Worm (Caenorhabditis elegans) whole organism, late embryonic: ENCODE results near the gene W04B5.8.

Experiments
- ama-1 ChIP-seq: fragments of 150-350 bp; optimal IDR thresholded peaks from 2 replicates; lab custom pipeline; 2014
- ceh-18 ChIP-seq: sonication (generic microtip); optimal IDR thresholded peaks from 2 replicates; lab custom pipeline; 2016; ENCODE audit warnings: missing genetic modification characterization, missing compliant biosample characterization
- ceh-48 ChIP-seq: sonication (generic microtip); optimal IDR thresholded peaks from 2 replicates; lab custom pipeline; 2016; ENCODE audit warnings: missing genetic modification characterization, inconsistent platforms, missing compliant biosample characterization
- dmd-4 ChIP-seq: sonication (generic microtip); optimal IDR thresholded peaks from 2 replicates; lab custom pipeline; 2016; ENCODE audit warnings: borderline replicate concordance, missing genetic modification characterization, missing compliant biosample characterization
- elt-2 ChIP-seq: sonication (generic microtip); optimal IDR thresholded peaks from 2 replicates; lab custom pipeline; 2016; ENCODE audit warnings: missing genetic modification reagents, missing genetic modification characterization, missing compliant biosample characterization
- elt-4 ChIP-seq: sonication (generic microtip); optimal IDR thresholded peaks from 2 replicates; lab custom pipeline; 2016; ENCODE audit warnings: missing genetic modification characterization, missing compliant biosample characterization
- fkh-10 ChIP-seq: fragments of 150-350 bp; optimal IDR thresholded peaks from 2 replicates; lab custom pipeline; 2014; ENCODE audit warnings: missing biosample characterization, missing genetic modification reagents, missing genetic modification characterization
- lin-11 ChIP-seq: fragments of 200-800 bp; sonication (Bioruptor generic); optimal IDR thresholded peaks from 2 replicates; lab custom pipeline; 2018; ENCODE audit warnings: mild to moderate bottlenecking, missing genetic modification characterization, missing compliant biosample characterization
- madf-2 ChIP-seq: sonication (generic microtip); optimal IDR thresholded peaks from 2 replicates; lab custom pipeline; 2017; ENCODE audit warnings: missing genetic modification characterization, missing compliant biosample characterization
- pha-4 ChIP-seq: fragments of 150-350 bp; optimal IDR thresholded peaks from 2 replicates; lab custom pipeline; 2018; ENCODE audit warnings: missing biosample characterization, missing genetic modification reagents, missing genetic modification characterization
- pros-1 ChIP-seq: fragments of 150-350 bp; optimal IDR thresholded peaks from 2 replicates; lab custom pipeline; 2014; ENCODE audit warnings: missing biosample characterization, missing genetic modification reagents, missing genetic modification characterization
- syd-9 ChIP-seq: sonication (generic microtip); optimal IDR thresholded peaks from 2 replicates; lab custom pipeline; 2016; ENCODE audit warnings: mild to moderate bottlenecking, missing genetic modification characterization, moderate library complexity, missing compliant biosample characterization
- unc-86 ChIP-seq: sonication (generic microtip); optimal IDR thresholded peaks from 2 replicates; lab custom pipeline; 2016; ENCODE audit warnings: missing genetic modification characterization, missing compliant biosample characterization
- zip-5 ChIP-seq: sonication (generic microtip); optimal IDR thresholded peaks from 2 replicates; lab custom pipeline; 2016; ENCODE audit warnings: missing genetic modification characterization, missing compliant biosample characterization

DNA sequence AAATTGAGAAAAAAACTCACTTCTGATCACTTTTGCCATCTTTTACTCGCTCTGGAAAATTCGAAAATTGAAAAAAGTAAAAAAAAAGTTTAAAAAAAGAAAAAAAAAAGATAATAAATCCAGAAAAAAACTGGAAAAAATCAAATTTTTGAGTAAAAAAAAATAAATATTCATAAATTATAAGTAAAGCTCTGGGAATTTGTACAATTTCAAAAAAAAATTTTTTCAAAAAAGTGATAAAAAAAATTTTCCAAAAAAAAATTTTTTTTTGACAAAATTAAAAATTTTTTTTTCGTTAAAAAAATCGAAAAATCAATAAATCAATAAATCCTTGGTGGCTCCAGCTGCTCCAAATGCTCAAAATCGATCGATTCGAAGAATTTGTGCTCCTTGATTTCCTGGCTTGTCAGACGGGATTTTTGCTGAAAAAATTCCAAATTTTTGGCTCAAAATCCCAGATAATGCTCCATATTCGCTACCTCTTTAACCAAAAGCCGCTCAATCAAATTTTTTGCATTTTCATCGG lies 15.1 kb upstream of the W04B5.8 start, which contains the start of gene mrpl-30:
- no peak for TF ChIP-seq syd-9 (tag; lab: Kevin White, UChicago)
- TF ChIP-seq dmd-4 (tag; lab: Kevin White, UChicago): no peak
- TF ChIP-seq pros-1 (tag; lab: Kevin White, UChicago): no peak
- no peak for TF ChIP-seq madf-2 (tag; lab: Kevin White, UChicago)
- no peak for TF ChIP-seq ceh-18 (tag; lab: Kevin White, UChicago)
- no peak for TF ChIP-seq elt-4 (tag; lab: Kevin White, UChicago)
- no peak for TF ChIP-seq fkh-10 (GFP tag; lab: Kevin White, UChicago)
- TF ChIP-seq unc-86 (tag; lab: Kevin White, UChicago): no peak
- no peak for TF ChIP-seq ama-1 (lab: Kevin White, UChicago)
- no peak for TF ChIP-seq elt-2 (tag; lab: Kevin White, UChicago)
- TF ChIP-seq ceh-48 (tag; lab: Kevin White, UChicago): no peak
- TF ChIP-seq zip-5 (tag; lab: Kevin White, UChicago): no peak
- TF ChIP-seq pha-4 (tag; lab: Kevin White, UChicago): no peak
- no peak for TF ChIP-seq lin-11 (tag; lab: Kevin White, UChicago)
